Worm (Caenorhabditis elegans): ENCODE data around the gene Y59H11AR.3.

DNA sequence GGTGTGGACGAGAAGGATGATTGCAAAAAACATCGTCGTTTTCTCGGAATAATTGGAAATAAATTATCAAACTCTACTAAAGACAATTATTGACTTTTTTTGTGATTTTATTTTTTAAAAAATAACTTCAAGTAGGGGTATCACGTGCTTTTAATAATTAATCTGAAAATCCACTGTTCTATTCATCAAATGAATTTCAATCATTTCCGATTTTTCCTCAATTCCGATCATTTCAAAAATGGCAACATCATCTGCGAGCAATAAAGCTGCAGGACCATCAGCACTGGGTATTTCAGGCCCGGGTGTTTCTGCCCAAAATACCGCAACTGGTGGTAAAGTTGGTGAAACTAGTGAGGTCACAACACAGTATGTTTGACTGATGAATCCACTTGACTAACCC, 21.8 kb upstream of the Y59H11AR.3 start, which contains the start of the genes F42A9.7 and F42A9.3:
- TF ChIP-seq tab-1 (GFP tag; IDR thresholded peaks at IDR 0.05) (no peak), med-1 (GFP tag; optimal IDR thresholded peaks at IDR 0.05; ENCODE audit: insufficient read depth) (no peak), ztf-29 (GFP tag; IDR thresholded peaks at IDR 0.05) (no peak), ref-1 (GFP tag; conservative IDR thresholded peaks at IDR 0.05) (no peak), ztf-23 (GFP tag; IDR thresholded peaks at IDR 0.05) (no peak), flt-1 (GFP tag; IDR thresholded peaks at IDR 0.05) (no peak), klf-2 (GFP tag; conservative IDR thresholded peaks at IDR 0.05) (no peak), cog-1 (tag; optimal IDR thresholded peaks at IDR 0.05) (no peak), T22C8.4 (GFP tag; IDR thresholded peaks at IDR 0.05) (no peak)

Data from whole organism, midembryonic.